Worm (Caenorhabditis elegans) whole organism, young adult: Measurements from ENCODE around the gene C11G10.1.

Source experiments
- B0261.1 ChIP-seq: sonication (generic microtip); optimal IDR thresholded peaks from 2 replicates; lab custom pipeline; 2016; ENCODE audit warnings: mild to moderate bottlenecking, missing genetic modification characterization, moderate library complexity, missing compliant biosample characterization
- F33H1.4 ChIP-seq: fragments of 200-800 bp; sonication (Bioruptor generic); IDR thresholded peaks from 2 replicates; pipeline ENCODE4 v1.3.6; 2022; ENCODE audit warnings: missing genetic modification reagents, missing genetic modification characterization, missing compliant biosample characterization
- F37B4.10 ChIP-seq: fragments of 200-800 bp; sonication (Bioruptor generic); IDR thresholded peaks from 2 replicates; pipeline ENCODE4 v1.3.6; 2022; ENCODE audit warnings: missing genetic modification characterization, missing compliant biosample characterization
- F39B2.1 ChIP-seq: fragments of 200-800 bp; sonication (Bioruptor generic); IDR thresholded peaks from 2 replicates; pipeline ENCODE4 v1.3.6; 2022; ENCODE audit warnings: missing genetic modification reagents, missing genetic modification characterization, missing compliant biosample characterization
- F49E8.2 ChIP-seq: sonication (generic microtip); optimal IDR thresholded peaks from 3 replicates; lab custom pipeline; 2017; ENCODE audit warnings: missing genetic modification characterization, mild to moderate bottlenecking, missing compliant biosample characterization, antibody characterized with exemption, moderate library complexity; ENCODE audit not compliant: insufficient read depth
- F55B11.4 ChIP-seq: sonication (generic microtip); optimal IDR thresholded peaks from 2 replicates; lab custom pipeline; 2016; ENCODE audit warnings: missing compliant biosample characterization, missing genetic modification characterization, borderline replicate concordance; ENCODE audit not compliant: insufficient read depth
- K12H6.12 ChIP-seq: fragments of 200-800 bp; sonication (Bioruptor generic); optimal IDR thresholded peaks from 2 replicates; lab custom pipeline; 2018; ENCODE audit warnings: mild to moderate bottlenecking, missing genetic modification characterization, missing compliant biosample characterization
- T26A5.8 ChIP-seq: sonication (generic microtip); optimal IDR thresholded peaks from 2 replicates; lab custom pipeline; 2016; ENCODE audit warnings: missing genetic modification characterization, missing compliant biosample characterization
- Y53G8AR.9 ChIP-seq: fragments of 200-800 bp; sonication (Bioruptor generic); conservative IDR thresholded peaks from 2 replicates; pipeline ENCODE4 v1.3.6; 2022; ENCODE audit warnings: missing genetic modification reagents, missing genetic modification characterization, missing compliant biosample characterization
- Y67H2A.10 ChIP-seq: fragments of 200-800 bp; sonication (Bioruptor generic); conservative IDR thresholded peaks from 2 replicates; pipeline ENCODE4 v1.3.6; 2022; ENCODE audit warnings: missing genetic modification reagents, missing genetic modification characterization, missing compliant biosample characterization
- ZK185.1 ChIP-seq: sonication (generic microtip); optimal IDR thresholded peaks from 2 replicates; lab custom pipeline; 2016; ENCODE audit warnings: mild to moderate bottlenecking, missing genetic modification characterization, missing compliant biosample characterization; ENCODE audit not compliant: poor library complexity, severe bottlenecking
- ama-1 ChIP-seq, 3 experiments: fragments of 150-350 bp in 1 of 3; sonication (generic microtip) in 2 of 3; optimal IDR thresholded peaks; 2 replicates each; lab custom pipeline; 2014 to 2018; ENCODE audit warnings: missing biosample characterization in 2 of 3, missing genetic modification characterization in 2 of 3, missing genetic modification reagents in 2 of 3
- attf-3 ChIP-seq: fragments of 200-800 bp; sonication (Bioruptor generic); conservative IDR thresholded peaks from 2 replicates; pipeline ENCODE4 v1.3.6; 2022; ENCODE audit warnings: missing genetic modification reagents, missing genetic modification characterization, missing compliant biosample characterization
- bed-1 ChIP-seq: fragments of 200-800 bp; sonication (Bioruptor generic); IDR thresholded peaks from 2 replicates; pipeline ENCODE4 v1.3.6; 2022; ENCODE audit warnings: missing genetic modification reagents, missing genetic modification characterization, missing compliant biosample characterization
- cebp-1 ChIP-seq, 2 experiments: fragments of 200-800 bp in 1 of 2; sonication (Bioruptor generic) in 1 of 2; sonication (generic microtip) in 1 of 2; IDR thresholded peaks in 1 of 2; optimal IDR thresholded peaks in 1 of 2; 2 replicates each; pipeline versions ENCODE4 v1.3.6 to Lab custom; 2017 to 2022; ENCODE audit warnings: missing compliant biosample characterization in 2 of 2, missing genetic modification characterization in 2 of 2, mild to moderate bottlenecking in 1 of 2, missing genetic modification reagents in 1 of 2, moderate library complexity in 1 of 2
- cebp-2 ChIP-seq: fragments of 200-800 bp; sonication (Bioruptor generic); IDR thresholded peaks from 2 replicates; pipeline ENCODE4 v1.3.6; 2022; ENCODE audit warnings: missing genetic modification characterization, missing compliant biosample characterization
- ceh-40 ChIP-seq: fragments of 200-800 bp; sonication (Bioruptor generic); IDR thresholded peaks from 2 replicates; pipeline ENCODE4 v1.3.6; 2022; ENCODE audit warnings: missing genetic modification characterization, missing compliant biosample characterization
- ceh-79 ChIP-seq: sonication (generic microtip); optimal IDR thresholded peaks from 2 replicates; lab custom pipeline; 2017; ENCODE audit warnings: mild to moderate bottlenecking, missing genetic modification characterization, missing compliant biosample characterization
- egl-44 ChIP-seq: fragments of 200-800 bp; sonication (Bioruptor generic); IDR thresholded peaks from 2 replicates; pipeline ENCODE4 v1.3.6; 2022; ENCODE audit warnings: missing genetic modification reagents, missing genetic modification characterization, missing compliant biosample characterization
- ekl-4 ChIP-seq: fragments of 200-800 bp; sonication (Bioruptor generic); IDR thresholded peaks from 2 replicates; pipeline ENCODE4 v1.3.6; 2022; ENCODE audit warnings: missing genetic modification reagents, missing genetic modification characterization, missing compliant biosample characterization
- ets-4 ChIP-seq: fragments of 200-800 bp; sonication (Bioruptor generic); optimal IDR thresholded peaks from 2 replicates; lab custom pipeline; 2018; ENCODE audit warnings: mild to moderate bottlenecking, missing genetic modification characterization, missing compliant biosample characterization
- hmg-1.2 ChIP-seq: fragments of 200-800 bp; sonication (Bioruptor generic); IDR thresholded peaks from 2 replicates; pipeline ENCODE4 v1.3.6; 2022; ENCODE audit warnings: missing genetic modification reagents, missing genetic modification characterization, missing compliant biosample characterization
- hrde-1 ChIP-seq: sonication (generic microtip); optimal IDR thresholded peaks from 2 replicates; lab custom pipeline; 2016; ENCODE audit warnings: missing genetic modification characterization, mild to moderate bottlenecking, missing compliant biosample characterization, moderate library complexity, missing genotype, missing genetic modification reagents, borderline replicate concordance
- lin-26 ChIP-seq: fragments of 200-800 bp; sonication (Bioruptor generic); IDR thresholded peaks from 2 replicates; pipeline ENCODE4 v1.3.6; 2022; ENCODE audit warnings: missing genetic modification reagents, missing genetic modification characterization, missing compliant biosample characterization
- lin-54 ChIP-seq: fragments of 200-800 bp; sonication (Bioruptor generic); optimal IDR thresholded peaks from 2 replicates; lab custom pipeline; 2018; ENCODE audit warnings: mild to moderate bottlenecking, missing genetic modification characterization, missing compliant biosample characterization
- lsl-1 ChIP-seq: fragments of 200-800 bp; sonication (Bioruptor generic); optimal IDR thresholded peaks from 2 replicates; lab custom pipeline; 2018; ENCODE audit warnings: mild to moderate bottlenecking, missing genetic modification characterization, moderate library complexity, missing compliant biosample characterization
- lsy-27 ChIP-seq: sonication (generic microtip); optimal IDR thresholded peaks from 2 replicates; lab custom pipeline; 2017; ENCODE audit warnings: missing genetic modification characterization, mild to moderate bottlenecking, missing compliant biosample characterization, antibody characterized with exemption, missing genotype, borderline replicate concordance; ENCODE audit not compliant: insufficient read depth
- madf-10 ChIP-seq: sonication (generic microtip); optimal IDR thresholded peaks from 2 replicates; lab custom pipeline; 2016; ENCODE audit warnings: mild to moderate bottlenecking, missing genetic modification characterization, missing compliant biosample characterization
- madf-3 ChIP-seq: fragments of 200-800 bp; sonication (Bioruptor generic); IDR thresholded peaks from 2 replicates; pipeline ENCODE4 v1.3.6; 2022; ENCODE audit warnings: missing genetic modification reagents, missing genetic modification characterization, missing compliant biosample characterization
- madf-6 ChIP-seq: fragments of 200-800 bp; sonication (Bioruptor generic); IDR thresholded peaks from 2 replicates; pipeline ENCODE4 v1.3.6; 2022; ENCODE audit warnings: missing genetic modification reagents, missing genetic modification characterization, missing compliant biosample characterization
- mes-4 ChIP-seq: sonication (generic microtip); optimal IDR thresholded peaks from 2 replicates; lab custom pipeline; 2016; ENCODE audit warnings: missing genotype, missing genetic modification characterization, missing compliant biosample characterization
- nfya-1 ChIP-seq: sonication (generic microtip); optimal IDR thresholded peaks from 2 replicates; lab custom pipeline; 2017; ENCODE audit warnings: antibody characterized with exemption, missing compliant biosample characterization, missing genetic modification characterization, borderline replicate concordance; ENCODE audit not compliant: insufficient read depth
- nfya-2 ChIP-seq: fragments of 200-800 bp; sonication (Bioruptor generic); IDR thresholded peaks from 2 replicates; pipeline ENCODE4 v1.3.6; 2022; ENCODE audit warnings: missing genetic modification reagents, missing genetic modification characterization, missing compliant biosample characterization
- nfyb-1 ChIP-seq: fragments of 200-800 bp; sonication (Bioruptor generic); IDR thresholded peaks from 2 replicates; pipeline ENCODE4 v1.3.6; 2022; ENCODE audit warnings: missing genetic modification reagents, missing genetic modification characterization, missing compliant biosample characterization
- nhr-120 ChIP-seq: fragments of 200-800 bp; sonication (Bioruptor generic); IDR thresholded peaks from 2 replicates; pipeline ENCODE4 v1.3.6; 2022; ENCODE audit warnings: missing genetic modification characterization, missing compliant biosample characterization
- nhr-179 ChIP-seq: sonication (generic microtip); optimal IDR thresholded peaks from 2 replicates; lab custom pipeline; 2016; ENCODE audit warnings: mild to moderate bottlenecking, missing genetic modification characterization, missing compliant biosample characterization
- nhr-90 ChIP-seq: sonication (generic microtip); optimal IDR thresholded peaks from 2 replicates; lab custom pipeline; 2016; ENCODE audit warnings: missing genotype, mild to moderate bottlenecking, missing genetic modification characterization, missing compliant biosample characterization
- pbrm-1 ChIP-seq: fragments of 200-800 bp; sonication (Bioruptor generic); IDR thresholded peaks from 2 replicates; pipeline ENCODE4 v1.3.6; 2022; ENCODE audit warnings: missing genetic modification reagents, missing genetic modification characterization, missing compliant biosample characterization
- rcor-1 ChIP-seq: fragments of 200-800 bp; sonication (Bioruptor generic); IDR thresholded peaks from 2 replicates; pipeline ENCODE4 v1.3.6; 2022; ENCODE audit warnings: missing genetic modification reagents, missing genetic modification characterization, missing compliant biosample characterization
- rec-8 ChIP-seq, 2 experiments: sonication (generic microtip); optimal IDR thresholded peaks; 2 replicates each; lab custom pipeline; 2016; ENCODE audit warnings: mild to moderate bottlenecking in 2 of 2, missing genetic modification characterization in 2 of 2, missing genetic modification reagents in 2 of 2, missing genotype in 2 of 2, missing biosample characterization in 1 of 2, missing compliant biosample characterization in 1 of 2, moderate library complexity in 1 of 2
- sdz-38 ChIP-seq: sonication (generic microtip); optimal IDR thresholded peaks from 2 replicates; lab custom pipeline; 2016; ENCODE audit warnings: missing genotype, missing genetic modification characterization, missing compliant biosample characterization
- snpc-1.3 ChIP-seq: sonication (generic microtip); optimal IDR thresholded peaks from 2 replicates; lab custom pipeline; 2017; ENCODE audit warnings: missing genetic modification characterization, mild to moderate bottlenecking, missing compliant biosample characterization, antibody characterized with exemption, moderate library complexity, missing genotype, missing genetic modification reagents; ENCODE audit not compliant: insufficient read depth
- sptf-2 ChIP-seq: fragments of 200-800 bp; sonication (Bioruptor generic); optimal IDR thresholded peaks from 2 replicates; lab custom pipeline; 2018; ENCODE audit warnings: mild to moderate bottlenecking, missing genetic modification characterization, missing compliant biosample characterization
- xnd-1 ChIP-seq: sonication (generic microtip); optimal IDR thresholded peaks from 2 replicates; lab custom pipeline; 2016; ENCODE audit warnings: missing genotype, missing genetic modification reagents, missing genetic modification characterization, missing compliant biosample characterization
- zfh-2 ChIP-seq: fragments of 200-800 bp; sonication (Bioruptor generic); conservative IDR thresholded peaks from 2 replicates; pipeline ENCODE4 v1.3.6; 2022; ENCODE audit warnings: missing genetic modification reagents, missing genetic modification characterization, missing compliant biosample characterization
- ztf-18 ChIP-seq: sonication (generic microtip); optimal IDR thresholded peaks from 2 replicates; lab custom pipeline; 2016; ENCODE audit warnings: missing genotype, mild to moderate bottlenecking, missing genetic modification characterization, missing compliant biosample characterization

C11G10.1 gene

DNA sequence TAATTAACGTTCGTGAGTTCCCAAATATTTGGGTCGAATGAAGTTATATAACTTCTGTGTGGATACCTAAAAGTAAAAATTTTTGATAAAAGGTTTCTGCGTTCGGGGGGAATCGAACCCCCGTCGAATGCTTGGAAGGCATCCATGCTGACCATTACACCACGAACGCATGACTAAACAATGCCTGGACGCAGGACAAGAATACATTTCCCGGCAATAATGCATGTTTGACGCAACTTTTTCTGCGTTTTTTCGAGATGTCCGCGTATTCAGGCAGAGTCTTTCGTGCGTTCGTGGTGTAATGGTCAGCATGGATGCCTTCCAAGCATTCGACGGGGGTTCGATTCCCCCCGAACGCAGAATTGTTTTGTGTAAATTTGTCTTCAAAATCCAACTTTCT, 42.2 kb upstream of the C11G10.1 start (continued):
- TF ChIP-seq ama-1 (optimal IDR thresholded peaks at IDR 0.05; lab: Kevin White, UChicago) (no peak), ama-1 (GFP tag; optimal IDR thresholded peaks at IDR 0.05; lab: Kevin White, UChicago) (peak; percentile 34 to 89), cebp-1 (GFP tag; IDR thresholded peaks at IDR 0.05; lab: Robert Waterston, UW) (peak; percentile 61), cebp-1 (tag; optimal IDR thresholded peaks at IDR 0.05; lab: Kevin White, UChicago) (no peak), madf-10 (peak; percentile 86), F37B4.10 (GFP tag; lab: Robert Waterston, UW) (0 out of 2 replicates have a peak, but pooled peaks have one; percentile 74), snpc-1.3 (peak; percentile 68), F55B11.4 (tag; lab: Kevin White, UChicago) (no peak), sptf-2 (GFP tag; lab: Kevin White, UChicago) (no peak), Y53G8AR.9 (GFP tag; lab: Robert Waterston, UW) (peak; percentile 75; the same call in 1 of the 2 replicates), lin-54 (GFP tag; lab: Kevin White, UChicago) (peak; percentile 59), pbrm-1 (GFP tag; lab: Robert Waterston, UW) (peak; percentile 90; the same call in 1 of the 2 replicates), B0261.1 (peak; percentile 98), ets-4 (GFP tag; lab: Kevin White, UChicago) (peak; percentile 40), bed-1 (GFP tag; lab: Robert Waterston, UW) (peak; percentile 89; the same call in 1 of the 2 replicates), K12H6.12 (tag; lab: Kevin White, UChicago) (peak; percentile 34), cebp-2 (GFP tag; lab: Robert Waterston, UW) (peak; percentile 79; the same call in 1 of the 2 replicates), attf-3 (GFP tag; lab: Robert Waterston, UW) (peak; percentile 52; the same call in 1 of the 2 replicates), hmg-1.2 (GFP tag; lab: Robert Waterston, UW) (peak; percentile 90), madf-6 (GFP tag; lab: Robert Waterston, UW) (peak; percentile 59; the same call in 1 of the 2 replicates), F49E8.2 (tag; lab: Kevin White, UChicago) (no peak), ztf-18 (tag; lab: Kevin White, UChicago) (peak; percentile 79), nfya-1 (tag; lab: Kevin White, UChicago) (no peak), hrde-1 (peak; percentile 88), nhr-179 (tag; lab: Kevin White, UChicago) (peak; percentile 42), ceh-79 (tag; lab: Kevin White, UChicago) (no peak), F39B2.1 (GFP tag; lab: Robert Waterston, UW) (no peak), lsl-1 (GFP tag; lab: Kevin White, UChicago) (no peak), nfya-2 (GFP tag; lab: Robert Waterston, UW) (no peak), ekl-4 (GFP tag; lab: Robert Waterston, UW) (peak; percentile 79), ceh-40 (GFP tag; lab: Robert Waterston, UW) (peak; percentile 89; the same call in 1 of the 2 replicates), rec-8 (tag; optimal IDR thresholded peaks at IDR 0.05; lab: Kevin White, UChicago) (peak; percentile 86 to 88), nfyb-1 (GFP tag; lab: Robert Waterston, UW) (no peak; the same call in 1 of the 2 replicates), F33H1.4 (GFP tag; lab: Robert Waterston, UW) (no peak), sdz-38 (tag; lab: Kevin White, UChicago) (no peak), madf-3 (GFP tag; lab: Robert Waterston, UW) (no peak), nhr-90 (peak; percentile 89), ZK185.1 (tag; lab: Kevin White, UChicago) (peak; percentile 87), mes-4 (peak; percentile 86), nhr-120 (GFP tag; lab: Robert Waterston, UW) (peak; percentile 93), T26A5.8 (tag; lab: Kevin White, UChicago) (peak; percentile 21), rcor-1 (GFP tag; lab: Robert Waterston, UW) (peak; percentile 79), xnd-1 (no peak), egl-44 (peak; percentile 58; the same call in 1 of the 2 replicates), lin-26 (peak; percentile 96), lsy-27 (tag; lab: Kevin White, UChicago) (peak; percentile 73), zfh-2 (GFP tag; lab: Robert Waterston, UW) (no peak), Y67H2A.10 (GFP tag; lab: Robert Waterston, UW) (0 out of 2 replicates have a peak, but pooled peaks have one; percentile 15)
